Worm (Caenorhabditis elegans): ENCODE measurements around the gene T21C9.9.

The T21C9.9 gene

ce11 chrV:10549717-10550116 is 42.7 kb downstream of the T21C9.9 start, which contains the start of gene F32G8.2:
Gene F32G8.2 (plus strand): TSS chrV:10550017.
- TF ChIP-seq ceh-16 (tag; optimal IDR thresholded peaks at IDR 0.05) = no peak
- no peak for TF ChIP-seq sea-2 (GFP tag; optimal IDR thresholded peaks at IDR 0.05)
- TF ChIP-seq lsy-12 (tag; optimal IDR thresholded peaks at IDR 0.05) = no peak
- TF ChIP-seq mdl-1 (tag; optimal IDR thresholded peaks at IDR 0.05) = no peak
- no peak for TF ChIP-seq fkh-2 (tag; optimal IDR thresholded peaks at IDR 0.05)

- TF ChIP-seq ztf-11 (tag; optimal IDR thresholded peaks at IDR 0.05) = no peak
- no peak for TF ChIP-seq mml-1 (tag; optimal IDR thresholded peaks at IDR 0.05)
- no peak for TF ChIP-seq skn-1 (tag; optimal IDR thresholded peaks at IDR 0.05)
- no peak for TF ChIP-seq ZK546.5 (tag; optimal IDR thresholded peaks at IDR 0.05)
- no peak for TF ChIP-seq hmg-11 (tag; optimal IDR thresholded peaks at IDR 0.05)
- TF ChIP-seq fkh-2 (tag; optimal IDR thresholded peaks at IDR 0.05) = no peak
- TF ChIP-seq unc-62 (GFP tag; optimal IDR thresholded peaks at IDR 0.05) = no peak
- no peak for TF ChIP-seq elt-2 (tag; optimal IDR thresholded peaks at IDR 0.05)
- no peak for TF ChIP-seq pha-4 (tag; optimal IDR thresholded peaks at IDR 0.05)
- TF ChIP-seq elt-1 (tag; optimal IDR thresholded peaks at IDR 0.05) = no peak
- no peak for TF ChIP-seq mdl-1 (tag; optimal IDR thresholded peaks at IDR 0.05)
- no peak for TF ChIP-seq jun-1 (tag; optimal IDR thresholded peaks at IDR 0.05)
- TF ChIP-seq nhr-77 (tag; optimal IDR thresholded peaks at IDR 0.05) = no peak
- no peak for TF ChIP-seq sea-2 (GFP tag; optimal IDR thresholded peaks at IDR 0.05)
- TF ChIP-seq snpc-4 (tag; optimal IDR thresholded peaks at IDR 0.05) = no peak
- TF ChIP-seq tbx-2 (tag; optimal IDR thresholded peaks at IDR 0.05) = no peak
- TF ChIP-seq eor-1 (tag; optimal IDR thresholded peaks at IDR 0.05) = no peak
- no peak for TF ChIP-seq ceh-82 (tag; optimal IDR thresholded peaks at IDR 0.05)
- TF ChIP-seq fkh-10 (GFP tag; optimal IDR thresholded peaks at IDR 0.05) = no peak
These were observed 43.4 kb downstream of the T21C9.9 start, which contains the start of gene srd-34 for ce11 chrV:10548981-10549380. Gene srd-34 (minus strand): TSS chrV:10549081.

ce11 chrV:10546749-10547148 is 45.6 kb downstream of the T21C9.9 start, which contains the start of gene F25D1.5:
Gene F25D1.5 (minus strand): TSS chrV:10546783.
- TF ChIP-seq nhr-77 (tag; optimal IDR thresholded peaks at IDR 0.05) (peak; percentile 68), elt-2 (tag; optimal IDR thresholded peaks at IDR 0.05) (peak; percentile 37), nhr-28 (tag; optimal IDR thresholded peaks at IDR 0.05) (peak; percentile 47), pqm-1 (tag; optimal IDR thresholded peaks at IDR 0.05) (peak; percentile 17), ZK546.5 (tag; optimal IDR thresholded peaks at IDR 0.05) (no peak)
